Worm (Caenorhabditis elegans) whole organism, mixed stage, embryonic: ENCODE results near the gene K01D12.15.

Experiments
- M03D4.4 ChIP-seq: sonication (generic microtip); optimal IDR thresholded peaks from 2 replicates; lab custom pipeline; 2017; ENCODE audit warnings: mild to moderate bottlenecking, missing genetic modification characterization, missing compliant biosample characterization
- bed-3 ChIP-seq: fragments of 200-800 bp; sonication (Bioruptor generic); optimal IDR thresholded peaks from 3 replicates; lab custom pipeline; 2018; ENCODE audit warnings: mild to moderate bottlenecking, missing genetic modification characterization, moderate library complexity, missing compliant biosample characterization
- blmp-1 ChIP-seq: fragments of 150-350 bp; optimal IDR thresholded peaks from 2 replicates; lab custom pipeline; 2014; ENCODE audit warnings: missing biosample characterization, missing genetic modification characterization
- ceh-39 ChIP-seq: fragments of 150-350 bp; optimal IDR thresholded peaks from 2 replicates; lab custom pipeline; 2014; ENCODE audit warnings: missing biosample characterization, missing genetic modification characterization
- ceh-43 ChIP-seq: fragments of 200-800 bp; sonication (Bioruptor generic); optimal IDR thresholded peaks from 2 replicates; lab custom pipeline; 2018; ENCODE audit warnings: mild to moderate bottlenecking, missing genetic modification characterization, moderate library complexity, missing compliant biosample characterization
- ceh-83 ChIP-seq: fragments of 200-800 bp; sonication (Bioruptor generic); optimal IDR thresholded peaks from 2 replicates; lab custom pipeline; 2018; ENCODE audit warnings: mild to moderate bottlenecking, missing genetic modification characterization, missing compliant biosample characterization
- ces-1 ChIP-seq: fragments of 150-350 bp; optimal IDR thresholded peaks from 2 replicates; lab custom pipeline; 2014; ENCODE audit warnings: missing biosample characterization, missing genetic modification reagents, missing genetic modification characterization
- cnd-1 ChIP-seq: fragments of 200-800 bp; sonication (Bioruptor generic); optimal IDR thresholded peaks from 2 replicates; lab custom pipeline; 2018; ENCODE audit warnings: mild to moderate bottlenecking, missing genetic modification characterization, missing compliant biosample characterization
- drap-1 ChIP-seq: fragments of 200-800 bp; sonication (Bioruptor generic); optimal IDR thresholded peaks from 3 replicates; lab custom pipeline; 2018; ENCODE audit warnings: mild to moderate bottlenecking, missing genetic modification characterization, missing compliant biosample characterization
- elt-1 ChIP-seq: sonication (generic microtip); optimal IDR thresholded peaks from 2 replicates; lab custom pipeline; 2017; ENCODE audit warnings: missing genetic modification characterization, mild to moderate bottlenecking, missing compliant biosample characterization, antibody characterized with exemption, moderate library complexity, borderline replicate concordance; ENCODE audit not compliant: insufficient read depth
- elt-3 ChIP-seq: fragments of 150-350 bp; optimal IDR thresholded peaks from 2 replicates; lab custom pipeline; 2014; ENCODE audit warnings: missing biosample characterization, missing genetic modification characterization
- flh-1 ChIP-seq: fragments of 200-800 bp; sonication (Bioruptor generic); optimal IDR thresholded peaks from 2 replicates; lab custom pipeline; 2018; ENCODE audit warnings: mild to moderate bottlenecking, missing genetic modification characterization, moderate library complexity, missing compliant biosample characterization
- ham-2 ChIP-seq: fragments of 200-800 bp; sonication (Bioruptor generic); optimal IDR thresholded peaks from 2 replicates; lab custom pipeline; 2018; ENCODE audit warnings: mild to moderate bottlenecking, missing genetic modification characterization, missing compliant biosample characterization
- hlh-1 ChIP-seq: fragments of 150-350 bp; optimal IDR thresholded peaks from 2 replicates; lab custom pipeline; 2014; ENCODE audit warnings: missing biosample characterization, missing genetic modification reagents, missing genetic modification characterization
- lin-13 ChIP-seq: fragments of 150-350 bp; optimal IDR thresholded peaks from 2 replicates; lab custom pipeline; 2014; ENCODE audit warnings: missing biosample characterization, missing genetic modification characterization
- lin-32 ChIP-seq: fragments of 200-800 bp; sonication (Bioruptor generic); optimal IDR thresholded peaks from 2 replicates; lab custom pipeline; 2018; ENCODE audit warnings: mild to moderate bottlenecking, missing genetic modification characterization, missing compliant biosample characterization
- lsy-2 ChIP-seq: fragments of 150-350 bp; optimal IDR thresholded peaks from 2 replicates; lab custom pipeline; 2014; ENCODE audit warnings: missing biosample characterization, missing genetic modification characterization
- mep-1 ChIP-seq: fragments of 150-350 bp; optimal IDR thresholded peaks from 2 replicates; lab custom pipeline; 2017; ENCODE audit warnings: missing biosample characterization, missing genetic modification reagents, missing genetic modification characterization, inconsistent platforms
- mls-2 ChIP-seq: sonication (generic microtip); optimal IDR thresholded peaks from 2 replicates; lab custom pipeline; 2016; ENCODE audit warnings: mild to moderate bottlenecking, missing genetic modification characterization, moderate library complexity, missing compliant biosample characterization
- nhr-12 ChIP-seq: fragments of 150-350 bp; optimal IDR thresholded peaks from 2 replicates; lab custom pipeline; 2014; ENCODE audit warnings: missing biosample characterization, missing genetic modification characterization
- nhr-2 ChIP-seq: fragments of 150-350 bp; optimal IDR thresholded peaks from 2 replicates; lab custom pipeline; 2014; ENCODE audit warnings: missing biosample characterization, missing genetic modification characterization
- nhr-237 ChIP-seq: fragments of 150-350 bp; optimal IDR thresholded peaks from 2 replicates; lab custom pipeline; 2014; ENCODE audit warnings: missing biosample characterization, missing genetic modification characterization
- nhr-28 ChIP-seq: fragments of 150-350 bp; optimal IDR thresholded peaks from 2 replicates; lab custom pipeline; 2014; ENCODE audit warnings: missing biosample characterization, missing genetic modification characterization
- nhr-76 ChIP-seq: sonication (generic microtip); optimal IDR thresholded peaks from 2 replicates; lab custom pipeline; 2017; ENCODE audit warnings: missing biosample characterization, missing genetic modification characterization
- sem-2 ChIP-seq: fragments of 200-800 bp; sonication (Bioruptor generic); optimal IDR thresholded peaks from 2 replicates; lab custom pipeline; 2018; ENCODE audit warnings: mild to moderate bottlenecking, missing genetic modification characterization, missing compliant biosample characterization
- snpc-4 ChIP-seq: fragments of 150-350 bp; optimal IDR thresholded peaks from 2 replicates; lab custom pipeline; 2014; ENCODE audit warnings: missing biosample characterization, missing genetic modification characterization
- sptf-1 ChIP-seq: sonication (generic microtip); optimal IDR thresholded peaks from 2 replicates; lab custom pipeline; 2017; ENCODE audit warnings: mild to moderate bottlenecking, missing genetic modification characterization, moderate library complexity, missing compliant biosample characterization
- unc-120 ChIP-seq: sonication (generic microtip); optimal IDR thresholded peaks from 2 replicates; lab custom pipeline; 2017; ENCODE audit warnings: missing genetic modification characterization, missing compliant biosample characterization; ENCODE audit not compliant: poor library complexity, severe bottlenecking
- unc-39 ChIP-seq: fragments of 150-350 bp; optimal IDR thresholded peaks from 2 replicates; lab custom pipeline; 2014; ENCODE audit warnings: missing biosample characterization, missing genetic modification characterization
- unc-62 ChIP-seq: fragments of 150-350 bp; optimal IDR thresholded peaks from 2 replicates; lab custom pipeline; 2014; ENCODE audit warnings: missing biosample characterization, missing genetic modification reagents, missing genetic modification characterization
- zip-8 ChIP-seq: fragments of 150-350 bp; optimal IDR thresholded peaks from 2 replicates; lab custom pipeline; 2014; ENCODE audit warnings: missing biosample characterization, missing genetic modification characterization
- ztf-11 ChIP-seq: fragments of 150-350 bp; optimal IDR thresholded peaks from 2 replicates; lab custom pipeline; 2014; ENCODE audit warnings: missing biosample characterization, missing genetic modification characterization

K01D12.15 gene

ce11 chrV:12417277-12417676 is 31.0 kb downstream of the K01D12.15 start, which contains the start of gene cdr-3:
TSS of gene cdr-3 (minus strand) at chrV:12417377.
- TF ChIP-seq nhr-28 (tag; lab: Kevin White, UChicago) (no peak), ceh-39 (no peak), blmp-1 (no peak), zip-8 (tag; lab: Kevin White, UChicago) (no peak), sem-2 (GFP tag; lab: Kevin White, UChicago) (no peak), nhr-76 (no peak), unc-39 (tag; lab: Kevin White, UChicago) (no peak), cnd-1 (tag; lab: Kevin White, UChicago) (no peak), elt-3 (tag; lab: Kevin White, UChicago) (no peak), M03D4.4 (tag; lab: Kevin White, UChicago) (no peak), unc-120 (tag; lab: Kevin White, UChicago) (no peak), lsy-2 (tag; lab: Kevin White, UChicago) (no peak), nhr-2 (no peak), ham-2 (GFP tag; lab: Kevin White, UChicago) (no peak), unc-62 (GFP tag; lab: Kevin White, UChicago) (no peak), ceh-43 (GFP tag; lab: Kevin White, UChicago) (no peak), sptf-1 (tag; lab: Kevin White, UChicago) (no peak)

DNA sequence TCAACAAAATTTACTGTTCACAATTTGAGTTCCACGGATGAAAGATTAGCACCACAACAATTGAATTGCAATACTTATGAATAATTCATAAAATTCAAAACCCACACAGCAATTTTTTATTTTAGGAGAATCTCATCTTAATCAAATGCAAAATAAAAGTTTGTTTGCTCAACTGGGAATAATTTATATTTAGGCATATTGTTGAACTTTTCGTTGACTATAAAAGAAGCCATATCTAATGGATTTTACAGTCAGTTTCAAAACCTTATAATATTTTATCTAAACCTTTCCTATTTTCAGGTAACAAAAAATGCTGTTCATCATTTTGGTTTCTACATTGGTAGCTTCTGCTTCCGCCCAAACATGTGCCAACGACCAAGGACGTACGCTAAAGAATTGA is 32.0 kb downstream of the K01D12.15 start, which contains the start of gene C54D10.3:
Gene C54D10.3, plus strand, starts transcription at position 301 of the 400 bp plus-strand sequence.
- TF ChIP-seq ces-1 (GFP tag; lab: Kevin White, UChicago) (no peak), bed-3 (GFP tag; lab: Kevin White, UChicago) (no peak), sem-2 (GFP tag; lab: Kevin White, UChicago) (no peak)

ce11 chrV:12420843-12421242 is 34.6 kb downstream of the K01D12.15 start, which contains the start of gene C54D10.4:
TSS of gene C54D10.4 (minus strand) at chrV:12420943.
- TF ChIP-seq unc-39 (tag; lab: Kevin White, UChicago), result no peak
- TF ChIP-seq nhr-237 (tag; lab: Kevin White, UChicago), result no peak
- no peak for TF ChIP-seq drap-1 (GFP tag; lab: Kevin White, UChicago)
- TF ChIP-seq flh-1 (GFP tag; lab: Kevin White, UChicago), result no peak
- TF ChIP-seq zip-8 (tag; lab: Kevin White, UChicago), result no peak
- no peak for TF ChIP-seq elt-1 (tag; lab: Kevin White, UChicago)
- TF ChIP-seq ceh-83 (GFP tag; lab: Kevin White, UChicago), result no peak
- no peak for TF ChIP-seq nhr-2
- TF ChIP-seq mep-1, result no peak
- no peak for TF ChIP-seq mls-2 (tag; lab: Kevin White, UChicago)
- no peak for TF ChIP-seq ces-1 (GFP tag; lab: Kevin White, UChicago)
- TF ChIP-seq blmp-1, result no peak
- TF ChIP-seq ceh-43 (GFP tag; lab: Kevin White, UChicago), result no peak
- no peak for TF ChIP-seq sptf-1 (tag; lab: Kevin White, UChicago)
- TF ChIP-seq nhr-12 (tag; lab: Kevin White, UChicago), result no peak
- no peak for TF ChIP-seq nhr-76
- TF ChIP-seq lin-32 (GFP tag; lab: Kevin White, UChicago), result no peak
- no peak for TF ChIP-seq ceh-39
- TF ChIP-seq, all 35 proteins: peak for 0

- TF ChIP-seq sptf-1 (tag; lab: Kevin White, UChicago) (no peak), ces-1 (GFP tag; lab: Kevin White, UChicago) (peak; percentile 74)
Measured at ce11 chrV:12421360-12421759, 35.1 kb downstream of the K01D12.15 start.

ce11 chrV:12427826-12428225 is 41.6 kb downstream of the K01D12.15 start:
- no peak for TF ChIP-seq flh-1 (GFP tag; lab: Kevin White, UChicago)
- no peak for TF ChIP-seq ham-2 (GFP tag; lab: Kevin White, UChicago)
- TF ChIP-seq ztf-11, result no peak
- no peak for TF ChIP-seq nhr-76
- no peak for TF ChIP-seq M03D4.4 (tag; lab: Kevin White, UChicago)
- TF ChIP-seq lin-13 (tag; lab: Kevin White, UChicago), result no peak
- no peak for TF ChIP-seq bed-3 (GFP tag; lab: Kevin White, UChicago)
- TF ChIP-seq unc-62 (GFP tag; lab: Kevin White, UChicago), result no peak
- TF ChIP-seq blmp-1, result no peak
- TF ChIP-seq mep-1, result no peak
- TF ChIP-seq hlh-1 (tag; lab: Kevin White, UChicago), result no peak
- TF ChIP-seq snpc-4, result no peak
- TF ChIP-seq nhr-28 (tag; lab: Kevin White, UChicago), result no peak
- TF ChIP-seq, all 35 proteins: peak for 0
